Worm (Caenorhabditis elegans) whole organism, L3 larva: ENCODE results near the gene sto-2.
A peak's percentile ranks its signal among the peaks of the same experiment; 100 is the strongest.

ENCODE experiments used
- R02D3.7 ChIP-seq: fragments of 150-350 bp; optimal IDR thresholded peaks from 2 replicates; lab custom pipeline; 2014; ENCODE audit warnings: missing biosample characterization, missing genetic modification characterization
- ZK546.5 ChIP-seq: sonication (generic microtip); optimal IDR thresholded peaks from 2 replicates; lab custom pipeline; 2017; ENCODE audit warnings: missing biosample characterization, missing genetic modification characterization
- aly-2 ChIP-seq: fragments of 150-350 bp; optimal IDR thresholded peaks from 2 replicates; lab custom pipeline; 2014; ENCODE audit warnings: missing biosample characterization, missing genetic modification characterization
- ama-1 ChIP-seq: fragments of 150-350 bp; optimal IDR thresholded peaks from 2 replicates; lab custom pipeline; 2018
- ceh-16 ChIP-seq: sonication (generic microtip); optimal IDR thresholded peaks from 2 replicates; lab custom pipeline; 2017; ENCODE audit warnings: missing biosample characterization, missing genetic modification characterization
- ceh-28 ChIP-seq: fragments of 150-350 bp; optimal IDR thresholded peaks from 2 replicates; lab custom pipeline; 2014; ENCODE audit warnings: missing biosample characterization, missing genetic modification reagents, missing genetic modification characterization
- ceh-9 ChIP-seq: sonication (generic microtip); optimal IDR thresholded peaks from 2 replicates; lab custom pipeline; 2018; ENCODE audit warnings: missing biosample characterization, missing genetic modification characterization
- daf-12 ChIP-seq: fragments of 150-350 bp; optimal IDR thresholded peaks from 2 replicates; lab custom pipeline; 2014; ENCODE audit warnings: missing biosample characterization, missing genetic modification reagents, missing genetic modification characterization
- egl-27 ChIP-seq: sonication (generic microtip); optimal IDR thresholded peaks from 4 replicates; lab custom pipeline; 2017; ENCODE audit warnings: missing biosample characterization, missing genetic modification reagents, missing genetic modification characterization
- elt-1 ChIP-seq: fragments of 150-350 bp; optimal IDR thresholded peaks from 2 replicates; lab custom pipeline; 2014; ENCODE audit warnings: missing biosample characterization, missing genetic modification characterization
- elt-2 ChIP-seq: sonication (generic microtip); optimal IDR thresholded peaks from 2 replicates; lab custom pipeline; 2016; ENCODE audit warnings: missing genetic modification reagents, mild to moderate bottlenecking, missing genetic modification characterization, missing compliant biosample characterization
- eor-1 ChIP-seq, 2 experiments: fragments of 150-350 bp; optimal IDR thresholded peaks; 2 replicates each; lab custom pipeline; 2014 to 2018; ENCODE audit warnings: missing biosample characterization in 2 of 2, missing genetic modification characterization in 2 of 2
- fkh-2 ChIP-seq: fragments of 150-350 bp; optimal IDR thresholded peaks from 2 replicates; lab custom pipeline; 2014; ENCODE audit warnings: missing biosample characterization, missing genetic modification reagents, missing genetic modification characterization
- hmg-11 ChIP-seq: sonication (generic microtip); optimal IDR thresholded peaks from 2 replicates; lab custom pipeline; 2016; ENCODE audit warnings: missing genetic modification characterization, missing compliant biosample characterization
- jun-1 ChIP-seq: fragments of 150-350 bp; optimal IDR thresholded peaks from 2 replicates; lab custom pipeline; 2014; ENCODE audit warnings: missing biosample characterization, missing genetic modification reagents, missing genetic modification characterization
- lin-15B ChIP-seq: fragments of 150-350 bp; optimal IDR thresholded peaks from 2 replicates; lab custom pipeline; 2014; ENCODE audit warnings: missing biosample characterization, missing genetic modification characterization
- lin-39 ChIP-seq: fragments of 150-350 bp; optimal IDR thresholded peaks from 2 replicates; lab custom pipeline; 2018; ENCODE audit warnings: missing biosample characterization, missing genetic modification reagents, missing genetic modification characterization
- lsy-12 ChIP-seq: sonication (generic microtip); optimal IDR thresholded peaks from 2 replicates; lab custom pipeline; 2016; ENCODE audit warnings: mild to moderate bottlenecking, missing genetic modification characterization, missing compliant biosample characterization
- mdl-1 ChIP-seq: fragments of 150-350 bp; optimal IDR thresholded peaks from 2 replicates; lab custom pipeline; 2014; ENCODE audit warnings: missing biosample characterization, missing genetic modification characterization
- nfya-1 ChIP-seq: sonication (generic microtip); optimal IDR thresholded peaks from 2 replicates; lab custom pipeline; 2017; ENCODE audit warnings: missing genetic modification characterization, mild to moderate bottlenecking, missing compliant biosample characterization, antibody characterized with exemption, moderate library complexity; ENCODE audit not compliant: insufficient read depth
- nhr-11 ChIP-seq: fragments of 150-350 bp; optimal IDR thresholded peaks from 2 replicates; lab custom pipeline; 2014; ENCODE audit warnings: missing biosample characterization, missing genetic modification characterization
- nhr-12 ChIP-seq: fragments of 150-350 bp; optimal IDR thresholded peaks from 2 replicates; lab custom pipeline; 2014; ENCODE audit warnings: missing biosample characterization, missing genetic modification characterization
- nhr-23 ChIP-seq: fragments of 150-350 bp; optimal IDR thresholded peaks from 2 replicates; lab custom pipeline; 2014; ENCODE audit warnings: missing biosample characterization, missing genetic modification reagents, missing genetic modification characterization
- nhr-237 ChIP-seq: fragments of 150-350 bp; optimal IDR thresholded peaks from 2 replicates; lab custom pipeline; 2014; ENCODE audit warnings: missing biosample characterization, missing genetic modification characterization
- nhr-25 ChIP-seq: sonication (generic microtip); optimal IDR thresholded peaks from 2 replicates; lab custom pipeline; 2017; ENCODE audit warnings: missing biosample characterization, missing genetic modification characterization
- nhr-28 ChIP-seq: fragments of 150-350 bp; optimal IDR thresholded peaks from 2 replicates; lab custom pipeline; 2014; ENCODE audit warnings: missing biosample characterization, missing genetic modification characterization
- nhr-43 ChIP-seq: sonication (generic microtip); optimal IDR thresholded peaks from 2 replicates; lab custom pipeline; 2016; ENCODE audit warnings: mild to moderate bottlenecking, missing genetic modification characterization, missing compliant biosample characterization; ENCODE audit not compliant: poor library complexity, severe bottlenecking
- nhr-76 ChIP-seq: fragments of 150-350 bp; sonication (generic microtip); optimal IDR thresholded peaks from 5 replicates; lab custom pipeline; 2014; ENCODE audit warnings: missing biosample characterization, missing genetic modification characterization
- nhr-77 ChIP-seq: fragments of 150-350 bp; optimal IDR thresholded peaks from 2 replicates; lab custom pipeline; 2014; ENCODE audit warnings: missing biosample characterization, missing genetic modification characterization
- pha-4 ChIP-seq: fragments of 150-350 bp; optimal IDR thresholded peaks from 2 replicates; lab custom pipeline; 2014; ENCODE audit warnings: missing biosample characterization, missing genetic modification reagents, missing genetic modification characterization
- pqm-1 ChIP-seq: fragments of 150-350 bp; optimal IDR thresholded peaks from 2 replicates; lab custom pipeline; 2017; ENCODE audit warnings: missing biosample characterization, missing genetic modification characterization, inconsistent platforms
- sea-2 ChIP-seq: fragments of 150-350 bp; sonication (generic microtip); optimal IDR thresholded peaks from 4 replicates; lab custom pipeline; 2014; ENCODE audit warnings: missing biosample characterization, missing genetic modification reagents, missing genetic modification characterization
- snpc-4 ChIP-seq: fragments of 150-350 bp; optimal IDR thresholded peaks from 2 replicates; lab custom pipeline; 2014; ENCODE audit warnings: missing biosample characterization, missing genetic modification characterization
- tbx-2 ChIP-seq: sonication (generic microtip); optimal IDR thresholded peaks from 2 replicates; lab custom pipeline; 2016; ENCODE audit warnings: mild to moderate bottlenecking, missing genetic modification characterization, missing compliant biosample characterization
- unc-39 ChIP-seq: sonication (generic microtip); optimal IDR thresholded peaks from 4 replicates; lab custom pipeline; 2017; ENCODE audit warnings: missing biosample characterization, missing genetic modification characterization
- unc-62 ChIP-seq: fragments of 150-350 bp; sonication (generic microtip); optimal IDR thresholded peaks from 4 replicates; lab custom pipeline; 2014; ENCODE audit warnings: missing biosample characterization, missing genetic modification reagents, missing genetic modification characterization
- zag-1 ChIP-seq: fragments of 150-350 bp; optimal IDR thresholded peaks from 2 replicates; lab custom pipeline; 2014; ENCODE audit warnings: missing biosample characterization, missing genetic modification characterization
- ztf-11 ChIP-seq: fragments of 150-350 bp; optimal IDR thresholded peaks from 2 replicates; lab custom pipeline; 2014; ENCODE audit warnings: missing biosample characterization, missing genetic modification characterization
- ztf-4 ChIP-seq: fragments of 150-350 bp; optimal IDR thresholded peaks from 2 replicates; lab custom pipeline; 2014; ENCODE audit warnings: missing biosample characterization, missing genetic modification characterization

The sto-2 gene

ce11 chrX:5323287-5323686 is at the start of gene sto-2:
sto-2 (minus strand) TSS chrX:5323387.
- TF ChIP-seq mdl-1 (tag; lab: Kevin White, UChicago): no peak
- TF ChIP-seq hmg-11 (tag; lab: Kevin White, UChicago): no peak
- TF ChIP-seq unc-62: no peak

ce11 chrX:5372638-5373037 is 49.5 kb upstream of the sto-2 start, which contains the start of gene F35C8.8:
F35C8.8 (minus strand) TSS chrX:5372639.
- TF ChIP-seq fkh-2 (tag; lab: Kevin White, UChicago) (no peak), nhr-23 (tag; lab: Kevin White, UChicago) (no peak), ama-1 (lab: Kevin White, UChicago) (no peak), pha-4 (tag; lab: Kevin White, UChicago) (no peak), nhr-12 (tag; lab: Kevin White, UChicago) (no peak), nfya-1 (tag; lab: Kevin White, UChicago) (no peak), ceh-9 (tag; lab: Kevin White, UChicago) (no peak), eor-1 (tag; optimal IDR thresholded peaks at IDR 0.05; lab: Kevin White, UChicago) (no peak), lin-15B (tag; lab: Kevin White, UChicago) (no peak)

ce11 chrX:5370605-5371004 is 47.4 kb upstream of the sto-2 start:
- TF ChIP-seq mdl-1 (tag; lab: Kevin White, UChicago) (no peak), egl-27 (tag; lab: Kevin White, UChicago) (no peak), ceh-28 (tag; lab: Kevin White, UChicago) (no peak), nhr-77 (no peak), nhr-28 (tag; lab: Kevin White, UChicago) (no peak), daf-12 (tag; lab: Kevin White, UChicago) (no peak), nhr-43 (tag; lab: Kevin White, UChicago) (no peak), sea-2 (GFP tag; lab: Kevin White, UChicago) (no peak), nhr-12 (tag; lab: Kevin White, UChicago) (no peak), ztf-11 (tag; lab: Kevin White, UChicago) (no peak), nfya-1 (tag; lab: Kevin White, UChicago) (no peak), aly-2 (tag; lab: Kevin White, UChicago) (no peak), nhr-237 (no peak), ztf-4 (tag; lab: Kevin White, UChicago) (no peak), snpc-4 (no peak), R02D3.7 (tag; lab: Kevin White, UChicago) (no peak), elt-1 (no peak), nhr-25 (tag; lab: Kevin White, UChicago) (no peak)

DNA sequence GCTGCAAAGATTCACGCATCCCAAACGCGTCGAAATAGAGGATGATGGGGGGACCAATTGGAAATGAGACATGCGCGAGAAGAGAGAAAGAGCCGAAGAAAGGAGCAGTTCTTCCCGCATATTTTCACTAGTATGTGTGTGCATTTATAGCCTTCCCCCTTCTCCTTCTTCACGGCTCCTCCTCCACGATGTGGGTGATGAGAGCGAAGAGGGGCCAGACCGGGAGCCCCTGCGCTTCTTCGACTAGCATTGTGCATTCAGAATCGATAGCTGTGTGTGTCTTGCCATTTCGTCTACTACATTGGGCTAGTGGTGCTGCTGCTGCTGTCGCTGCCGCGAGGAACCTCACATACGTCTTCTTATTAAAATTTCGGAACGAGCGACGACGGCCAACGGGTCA is 45.0 kb upstream of the sto-2 start, which contains the start of gene jkk-1:
jkk-1 (plus strand) TSS at position 249 of the 400 bp plus-strand sequence.
- no peak for TF ChIP-seq elt-2 (tag; lab: Kevin White, UChicago)
- TF ChIP-seq nhr-237: no peak
- no peak for TF ChIP-seq nhr-12 (tag; lab: Kevin White, UChicago)
- TF ChIP-seq lin-39 (tag; lab: Kevin White, UChicago): peak; percentile 78
- no peak for TF ChIP-seq mdl-1 (tag; lab: Kevin White, UChicago)
- peak; percentile 53 for TF ChIP-seq nfya-1 (tag; lab: Kevin White, UChicago)
- no peak for TF ChIP-seq lsy-12 (tag; lab: Kevin White, UChicago)
- TF ChIP-seq jun-1 (tag; lab: Kevin White, UChicago): no peak
- TF ChIP-seq snpc-4: peak; percentile 26
- peak; percentile 25 for TF ChIP-seq hmg-11 (tag; lab: Kevin White, UChicago)

- TF ChIP-seq unc-39 (tag; lab: Kevin White, UChicago): no peak
- TF ChIP-seq daf-12 (tag; lab: Kevin White, UChicago): no peak
- TF ChIP-seq nhr-237: no peak
- TF ChIP-seq sea-2 (GFP tag; lab: Kevin White, UChicago): no peak
- no peak for TF ChIP-seq tbx-2 (tag; lab: Kevin White, UChicago)
- TF ChIP-seq ceh-16 (tag; lab: Kevin White, UChicago): no peak
- no peak for TF ChIP-seq lin-39 (tag; lab: Kevin White, UChicago)
- no peak for TF ChIP-seq zag-1 (tag; lab: Kevin White, UChicago)
- TF ChIP-seq ZK546.5 (tag; lab: Kevin White, UChicago): no peak
- no peak for TF ChIP-seq aly-2 (tag; lab: Kevin White, UChicago)
- no peak for TF ChIP-seq ztf-4 (tag; lab: Kevin White, UChicago)
- no peak for TF ChIP-seq nhr-77
- no peak for TF ChIP-seq lin-15B (tag; lab: Kevin White, UChicago)
- TF ChIP-seq unc-62: no peak
- TF ChIP-seq jun-1 (tag; lab: Kevin White, UChicago): no peak
- no peak for TF ChIP-seq nhr-11
- no peak for TF ChIP-seq mdl-1 (tag; lab: Kevin White, UChicago)
- TF ChIP-seq pqm-1 (tag; lab: Kevin White, UChicago): no peak
- TF ChIP-seq nhr-23 (tag; lab: Kevin White, UChicago): no peak
- TF ChIP-seq nhr-76 (tag; lab: Kevin White, UChicago): no peak
Measured at ce11 chrX:5366613-5367012, 43.4 kb upstream of the sto-2 start.
